Worm (Caenorhabditis elegans) whole organism, dauer: Measurements from ENCODE around the gene smu-2.
"Not testable (repeated sequence)": the region's sequence is repeated elsewhere in the genome, so short reads cannot be mapped to it uniquely, and the experiment has no call there.

Experiments used
- unc-62 ChIP-seq: sonication (generic microtip); optimal IDR thresholded peaks from 2 replicates; lab custom pipeline; 2017; ENCODE audit warnings: missing biosample characterization, missing genetic modification reagents, missing genetic modification characterization

The smu-2 gene

ce11 chrII:3482231-3482630, at the start of gene smu-2:
TSS of gene smu-2 (plus strand) at chrII:3482408.
- no peak for TF ChIP-seq unc-62 (GFP tag; lab: Kevin White, UChicago)

ce11 chrII:3434893-3435503, 47.2 kb upstream of the smu-2 start:
- no peak for TF ChIP-seq unc-62 (GFP tag; lab: Kevin White, UChicago)

- TF ChIP-seq unc-62 (GFP tag; lab: Kevin White, UChicago), result no peak
Measured at ce11 chrII:3436412-3436811, 45.8 kb upstream of the smu-2 start, which contains the start of gene skpo-2. TSS of gene skpo-2 (minus strand) at chrII:3436512.

ce11 chrII:3437393-3437792, 44.8 kb upstream of the smu-2 start:
- no peak for TF ChIP-seq unc-62 (GFP tag; lab: Kevin White, UChicago)

- no peak for TF ChIP-seq unc-62 (GFP tag; lab: Kevin White, UChicago)
Measured at ce11 chrII:3438280-3438679, 43.9 kb upstream of the smu-2 start.

ce11 chrII:3439244-3439698, 42.9 kb upstream of the smu-2 start:
- TF ChIP-seq unc-62 (GFP tag; lab: Kevin White, UChicago), result no peak

- TF ChIP-seq unc-62 (GFP tag; lab: Kevin White, UChicago), result no peak
Measured at ce11 chrII:3439842-3440640, 42.2 kb upstream of the smu-2 start.

ce11 chrII:3440641-3440926, 41.6 kb upstream of the smu-2 start, which contains the start of gene C16C8.17:
TSS of gene C16C8.17 (plus strand) at chrII:3440827.
- TF ChIP-seq unc-62 (GFP tag; lab: Kevin White, UChicago), result no peak

- no peak for TF ChIP-seq unc-62 (GFP tag; lab: Kevin White, UChicago)
Measured at ce11 chrII:3441377-3441776, 40.8 kb upstream of the smu-2 start, which contains the start of gene C16C8.27. TSS of gene C16C8.27 (plus strand) at chrII:3441677.

ce11 chrII:3443154-3443553, 39.1 kb upstream of the smu-2 start, which contains the start of gene C16C8.22:
TSS of gene C16C8.22 (minus strand) at chrII:3443254.
- TF ChIP-seq unc-62 (GFP tag; lab: Kevin White, UChicago), result no peak

- TF ChIP-seq unc-62 (GFP tag; lab: Kevin White, UChicago), result no peak
Measured at ce11 chrII:3444280-3444679, 37.9 kb upstream of the smu-2 start, which contains the start of gene C16C8.4. TSS of gene C16C8.4 (minus strand) at chrII:3444380.

- TF ChIP-seq unc-62 (GFP tag; lab: Kevin White, UChicago), result no peak
Measured at ce11 chrII:3445285-3445806, 36.9 kb upstream of the smu-2 start, which contains the start of the genes C16C8.5 and C16C8.16. TSS of gene C16C8.5 (minus strand) at chrII:3445385. TSS of gene C16C8.16 (plus strand) at chrII:3445756.

- no peak for TF ChIP-seq unc-62 (GFP tag; lab: Kevin White, UChicago)
Measured at ce11 chrII:3446647-3447046, 35.6 kb upstream of the smu-2 start, which contains the start of the genes C16C8.20 and gldi-6. TSS of gene C16C8.20 (plus strand) at chrII:3446947. TSS of gene gldi-6 (plus strand) at chrII:3446947.

- TF ChIP-seq unc-62 (GFP tag; lab: Kevin White, UChicago), result no peak
Measured at ce11 chrII:3447906-3448305, 34.3 kb upstream of the smu-2 start, which contains the start of gene C16C8.21. TSS of gene C16C8.21 (plus strand) at chrII:3448206.

ce11 chrII:3448776-3449280, 33.4 kb upstream of the smu-2 start, which contains the start of gene C16C8.25:
TSS of gene C16C8.25 (plus strand) at chrII:3449230.
- TF ChIP-seq unc-62 (GFP tag; lab: Kevin White, UChicago), result no peak

ce11 chrII:3449514-3449913, 32.7 kb upstream of the smu-2 start, which contains the start of gene C16C8.14:
TSS of gene C16C8.14 (plus strand) at chrII:3449814.
- TF ChIP-seq unc-62 (GFP tag; lab: Kevin White, UChicago), result not testable (repeated sequence)
